Worm (Caenorhabditis elegans) whole organism, L1 larva: ENCODE data around the gene hsp-12.3.

ENCODE experiments used
- C16A3.4 ChIP-seq: fragments of 150-350 bp; optimal IDR thresholded peaks from 2 replicates; lab custom pipeline; 2014; ENCODE audit warnings: missing biosample characterization, missing genetic modification characterization
- F16B12.6 ChIP-seq: fragments of 150-350 bp; optimal IDR thresholded peaks from 2 replicates; lab custom pipeline; 2014; ENCODE audit warnings: missing biosample characterization, missing genetic modification characterization
- alr-1 ChIP-seq: fragments of 200-800 bp; sonication (Bioruptor generic); optimal IDR thresholded peaks from 2 replicates; lab custom pipeline; 2018; ENCODE audit warnings: borderline replicate concordance, mild to moderate bottlenecking, missing genetic modification characterization, missing compliant biosample characterization
- aly-2 ChIP-seq: fragments of 150-350 bp; optimal IDR thresholded peaks from 2 replicates; lab custom pipeline; 2014; ENCODE audit warnings: missing biosample characterization, missing genetic modification characterization
- ama-1 ChIP-seq: fragments of 150-350 bp; optimal IDR thresholded peaks from 2 replicates; lab custom pipeline; 2014
- blmp-1 ChIP-seq: fragments of 150-350 bp; optimal IDR thresholded peaks from 2 replicates; lab custom pipeline; 2014; ENCODE audit warnings: missing biosample characterization, missing genetic modification characterization
- ceh-82 ChIP-seq, 3 experiments: fragments of 150-350 bp in 1 of 3; sonication (generic microtip) in 2 of 3; optimal IDR thresholded peaks; 2 replicates each; lab custom pipeline; 2014 to 2017; ENCODE audit warnings: missing biosample characterization in 3 of 3, missing genetic modification characterization in 3 of 3
- dpl-1 ChIP-seq, 3 experiments: fragments of 150-350 bp in 2 of 3; sonication (generic microtip) in 1 of 3; optimal IDR thresholded peaks; 2 replicates each; lab custom pipeline; 2014 to 2017; ENCODE audit warnings: missing biosample characterization in 3 of 3, missing genetic modification characterization in 3 of 3, missing genetic modification reagents in 3 of 3
- dsc-1 ChIP-seq: sonication (generic microtip); optimal IDR thresholded peaks from 2 replicates; lab custom pipeline; 2016; ENCODE audit warnings: mild to moderate bottlenecking, missing genetic modification characterization, missing compliant biosample characterization
- efl-1 ChIP-seq, 4 experiments: fragments of 150-350 bp; optimal IDR thresholded peaks in 3 of 4; peaks in 1 of 4; 1 replicate in 1 of 4; 2 replicates in 3 of 4; lab custom pipeline; 2014; ENCODE audit warnings: missing biosample characterization in 2 of 4, missing genetic modification characterization in 2 of 4, missing genetic modification reagents in 2 of 4
- egl-13 ChIP-seq: sonication (generic microtip); optimal IDR thresholded peaks from 2 replicates; lab custom pipeline; 2016; ENCODE audit warnings: missing genotype, missing genetic modification reagents, missing genetic modification characterization, missing compliant biosample characterization
- egl-27 ChIP-seq, 2 experiments: fragments of 150-350 bp in 1 of 2; sonication (generic microtip); optimal IDR thresholded peaks; 3 replicates each; lab custom pipeline; 2017 to 2018; ENCODE audit warnings: missing biosample characterization in 2 of 2, missing genetic modification characterization in 2 of 2, missing genetic modification reagents in 2 of 2
- elt-3 ChIP-seq, 6 experiments: fragments of 150-350 bp in 1 of 6; sonication (generic microtip); optimal IDR thresholded peaks; 2 replicates each; lab custom pipeline; 2017 to 2018; ENCODE audit warnings: missing biosample characterization in 6 of 6, missing genetic modification characterization in 6 of 6, inconsistent platforms in 1 of 6
- grh-1 ChIP-seq: fragments of 200-800 bp; sonication (Bioruptor generic); IDR thresholded peaks from 2 replicates; pipeline ENCODE4 v1.3.6; 2022; ENCODE audit warnings: missing genetic modification reagents, missing genetic modification characterization, missing compliant biosample characterization
- hlh-4 ChIP-seq: sonication (generic microtip); optimal IDR thresholded peaks from 2 replicates; lab custom pipeline; 2016; ENCODE audit warnings: mild to moderate bottlenecking, missing genetic modification characterization, missing compliant biosample characterization
- hpl-2 ChIP-seq: fragments of 150-350 bp; optimal IDR thresholded peaks from 2 replicates; lab custom pipeline; 2014; ENCODE audit warnings: missing biosample characterization, missing genetic modification reagents, missing genetic modification characterization
- lin-14 ChIP-seq: fragments of 200-800 bp; sonication (Bioruptor generic); optimal IDR thresholded peaks from 2 replicates; lab custom pipeline; 2018; ENCODE audit warnings: mild to moderate bottlenecking, missing genetic modification characterization, moderate library complexity, missing compliant biosample characterization
- lin-15B ChIP-seq: fragments of 150-350 bp; sonication (generic microtip); optimal IDR thresholded peaks from 3 replicates; lab custom pipeline; 2014; ENCODE audit warnings: missing biosample characterization, missing genetic modification characterization
- lin-35 ChIP-seq, 2 experiments: fragments of 150-350 bp; optimal IDR thresholded peaks; 2 replicates each; lab custom pipeline; 2014; ENCODE audit warnings: missing biosample characterization in 2 of 2, missing genetic modification characterization in 2 of 2, missing genetic modification reagents in 2 of 2
- lsy-2 ChIP-seq, 2 experiments: fragments of 150-350 bp; optimal IDR thresholded peaks; 2 replicates each; lab custom pipeline; 2014; ENCODE audit warnings: missing biosample characterization in 2 of 2, missing genetic modification characterization in 2 of 2
- mab-9 ChIP-seq: fragments of 200-800 bp; sonication (Bioruptor generic); IDR thresholded peaks from 2 replicates; pipeline ENCODE4 v1.3.6; 2022; ENCODE audit warnings: missing genetic modification reagents, missing genetic modification characterization, missing compliant biosample characterization
- mdl-1 ChIP-seq, 2 experiments: fragments of 150-350 bp; optimal IDR thresholded peaks; 2 replicates each; lab custom pipeline; 2014 to 2017; ENCODE audit warnings: missing biosample characterization in 2 of 2, missing genetic modification characterization in 2 of 2, inconsistent platforms in 1 of 2
- mep-1 ChIP-seq: fragments of 150-350 bp; optimal IDR thresholded peaks from 2 replicates; lab custom pipeline; 2014; ENCODE audit warnings: missing biosample characterization, missing genetic modification characterization
- nhr-12 ChIP-seq: sonication (generic microtip); optimal IDR thresholded peaks from 2 replicates; lab custom pipeline; 2017; ENCODE audit warnings: missing biosample characterization, missing genetic modification characterization
- nhr-20 ChIP-seq: sonication (generic microtip); optimal IDR thresholded peaks from 2 replicates; lab custom pipeline; 2016; ENCODE audit warnings: mild to moderate bottlenecking, missing genetic modification characterization, missing compliant biosample characterization
- nhr-237 ChIP-seq: fragments of 150-350 bp; optimal IDR thresholded peaks from 2 replicates; lab custom pipeline; 2014; ENCODE audit warnings: missing biosample characterization, missing genetic modification characterization
- nhr-47 ChIP-seq: sonication (generic microtip); optimal IDR thresholded peaks from 2 replicates; lab custom pipeline; 2016; ENCODE audit warnings: mild to moderate bottlenecking, missing genetic modification characterization, moderate library complexity, missing compliant biosample characterization
- nhr-71 ChIP-seq: sonication (generic microtip); optimal IDR thresholded peaks from 2 replicates; lab custom pipeline; 2016; ENCODE audit warnings: mild to moderate bottlenecking, missing genetic modification characterization, moderate library complexity, missing compliant biosample characterization
- nhr-77 ChIP-seq: fragments of 150-350 bp; optimal IDR thresholded peaks from 2 replicates; lab custom pipeline; 2014; ENCODE audit warnings: missing biosample characterization, missing genetic modification characterization
- nhr-84 ChIP-seq: sonication (generic microtip); optimal IDR thresholded peaks from 2 replicates; lab custom pipeline; 2017; ENCODE audit warnings: missing biosample characterization, missing genetic modification characterization
- nhr-85 ChIP-seq: sonication (generic microtip); peaks from one replicate; lab custom pipeline; 2016; ENCODE audit warnings: missing genetic modification characterization, inconsistent platforms, missing compliant biosample characterization
- nhr-90 ChIP-seq: sonication (generic microtip); optimal IDR thresholded peaks from 2 replicates; lab custom pipeline; 2016; ENCODE audit warnings: mild to moderate bottlenecking, missing genetic modification characterization, missing compliant biosample characterization; ENCODE audit not compliant: poor library complexity
- pax-3 ChIP-seq: fragments of 200-800 bp; sonication (Bioruptor generic); optimal IDR thresholded peaks from 2 replicates; lab custom pipeline; 2018; ENCODE audit warnings: mild to moderate bottlenecking, missing genetic modification characterization, moderate library complexity, missing compliant biosample characterization
- pqm-1 ChIP-seq: sonication (generic microtip); optimal IDR thresholded peaks from 3 replicates; lab custom pipeline; 2017; ENCODE audit warnings: missing biosample characterization, missing genetic modification characterization
- rnt-1 ChIP-seq: sonication (generic microtip); optimal IDR thresholded peaks from 2 replicates; lab custom pipeline; 2016; ENCODE audit warnings: mild to moderate bottlenecking, missing genetic modification characterization, moderate library complexity, missing compliant biosample characterization
- skn-1 ChIP-seq: fragments of 150-350 bp; optimal IDR thresholded peaks from 2 replicates; lab custom pipeline; 2014; ENCODE audit warnings: missing biosample characterization, missing genetic modification characterization
- snpc-4 ChIP-seq: fragments of 150-350 bp; optimal IDR thresholded peaks from 2 replicates; lab custom pipeline; 2014; ENCODE audit warnings: missing biosample characterization, missing genetic modification characterization
- snu-23 ChIP-seq: sonication (generic microtip); optimal IDR thresholded peaks from 2 replicates; lab custom pipeline; 2016; ENCODE audit warnings: missing genetic modification characterization, missing compliant biosample characterization
- swsn-7 ChIP-seq: sonication (generic microtip); optimal IDR thresholded peaks from 2 replicates; lab custom pipeline; 2016; ENCODE audit warnings: missing genetic modification characterization, missing compliant biosample characterization
- tbx-2 ChIP-seq: sonication (generic microtip); optimal IDR thresholded peaks from 2 replicates; lab custom pipeline; 2016; ENCODE audit warnings: missing genetic modification characterization, missing compliant biosample characterization
- unc-130 ChIP-seq: fragments of 150-350 bp; optimal IDR thresholded peaks from 2 replicates; lab custom pipeline; 2017; ENCODE audit warnings: missing biosample characterization, missing genetic modification characterization, inconsistent platforms
- unc-62 ChIP-seq: fragments of 150-350 bp; optimal IDR thresholded peaks from 2 replicates; lab custom pipeline; 2014; ENCODE audit warnings: missing biosample characterization, missing genetic modification reagents, missing genetic modification characterization
- unc-86 ChIP-seq: sonication (generic microtip); optimal IDR thresholded peaks from 2 replicates; lab custom pipeline; 2016; ENCODE audit warnings: missing genetic modification characterization, missing compliant biosample characterization
- xbp-1 ChIP-seq: sonication (generic microtip); optimal IDR thresholded peaks from 2 replicates; lab custom pipeline; 2016; ENCODE audit warnings: missing genetic modification characterization, missing compliant biosample characterization
- zip-4 ChIP-seq: fragments of 200-800 bp; sonication (Bioruptor generic); optimal IDR thresholded peaks from 2 replicates; lab custom pipeline; 2018; ENCODE audit warnings: mild to moderate bottlenecking, missing genetic modification characterization, moderate library complexity, missing compliant biosample characterization

hsp-12.3 gene

DNA sequence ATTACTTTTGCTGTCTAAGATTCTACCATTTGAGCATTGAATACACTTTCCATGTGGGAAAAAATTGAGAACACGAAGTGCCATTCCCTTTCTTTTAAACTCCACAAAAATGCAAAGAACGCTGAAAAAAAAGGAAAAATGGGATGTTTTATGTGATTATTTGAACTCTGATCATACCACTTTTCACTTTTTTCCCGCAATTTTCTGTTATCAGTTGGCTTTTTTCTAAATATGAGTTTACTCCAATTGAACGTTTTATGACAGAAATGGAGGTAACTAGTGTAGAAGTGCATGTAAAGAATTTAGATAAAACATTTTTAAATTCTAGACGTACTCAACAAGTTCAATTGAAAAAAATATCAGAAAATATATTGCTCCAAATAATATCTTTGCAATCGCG lies 3.9 kb downstream of the hsp-12.3 start:
- TF ChIP-seq blmp-1 (peak; percentile 73), efl-1 (optimal IDR thresholded peaks at IDR 0.05; lab: Kevin White, UChicago) (no peak), efl-1 (GFP tag; optimal IDR thresholded peaks at IDR 0.05 in 1 of 2; lab: Kevin White, UChicago) (no peak)

DNA sequence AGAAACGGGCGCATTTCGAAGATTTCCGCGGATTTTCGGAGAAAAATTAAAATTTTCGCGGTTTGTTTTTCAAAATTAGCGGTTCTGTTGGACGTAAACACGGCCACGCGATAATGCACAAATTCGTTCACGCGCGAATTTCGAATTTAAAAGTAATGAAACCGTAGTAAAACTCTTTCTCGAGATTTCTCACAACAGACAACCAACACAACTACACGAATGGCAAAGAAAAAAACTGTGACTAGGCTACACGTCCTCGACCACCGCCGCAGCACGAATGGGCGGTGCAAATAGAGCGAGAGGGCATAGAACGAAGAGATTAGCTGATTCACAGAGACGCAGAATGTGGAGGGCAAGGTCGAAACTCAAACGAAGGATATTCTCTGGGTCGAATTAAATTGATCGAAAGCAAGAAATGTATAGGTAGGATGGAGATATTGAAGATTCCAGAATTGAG lies 4.4 kb downstream of the hsp-12.3 start, which contains the start of gene idh-1:
TSS of gene idh-1 (minus strand) at position 228 of the 457 bp plus-strand sequence.
- TF ChIP-seq F16B12.6 (tag; lab: Kevin White, UChicago) (peak; percentile 65), mep-1 (peak; percentile 74), ceh-82 (tag; optimal IDR thresholded peaks at IDR 0.05; lab: Kevin White, UChicago) (peak in 2 of 3 experiments; percentile 10 to 14), pax-3 (tag; lab: Kevin White, UChicago) (no peak), nhr-77 (tag; lab: Kevin White, UChicago) (no peak), dpl-1 (GFP tag; optimal IDR thresholded peaks at IDR 0.05; lab: Kevin White, UChicago) (peak; percentile 72 to 85 (median 74)), nhr-90 (peak; percentile 23), nhr-84 (tag; lab: Kevin White, UChicago) (no peak), efl-1 (optimal IDR thresholded peaks at IDR 0.05; lab: Kevin White, UChicago) (peak; percentile 80 to 88), efl-1 (GFP tag; optimal IDR thresholded peaks at IDR 0.05 in 1 of 2; lab: Kevin White, UChicago) (peak; percentile 87 to 98), tbx-2 (tag; lab: Kevin White, UChicago) (peak; percentile 16), aly-2 (no peak), mdl-1 (tag; optimal IDR thresholded peaks at IDR 0.05; lab: Kevin White, UChicago) (peak in 1 of 2 experiments; percentile 31), nhr-47 (tag; lab: Kevin White, UChicago) (peak; percentile 33), lin-15B (tag; lab: Kevin White, UChicago) (no peak), xbp-1 (peak; percentile 45), alr-1 (no peak), zip-4 (GFP tag; lab: Kevin White, UChicago) (no peak), hpl-2 (no peak), nhr-12 (tag; lab: Kevin White, UChicago) (no peak), elt-3 (tag; optimal IDR thresholded peaks at IDR 0.05; lab: Kevin White, UChicago) (peak in 2 of 6 experiments; percentile 20 to 66), unc-62 (GFP tag; lab: Kevin White, UChicago) (no peak), egl-27 (tag; optimal IDR thresholded peaks at IDR 0.05; lab: Kevin White, UChicago) (no peak), ama-1 (lab: Kevin White, UChicago) (peak; percentile 85), blmp-1 (peak; percentile 33), unc-86 (no peak), snpc-4 (tag; lab: Kevin White, UChicago) (peak; percentile 77), C16A3.4 (no peak), lin-14 (peak; percentile 90), egl-13 (tag; lab: Kevin White, UChicago) (no peak), lin-35 (GFP tag; optimal IDR thresholded peaks at IDR 0.05; lab: Kevin White, UChicago) (peak; percentile 61 to 88), mab-9 (GFP tag; lab: Robert Waterston, UW) (0 out of 2 replicates have a peak, but pooled peaks have one; percentile 18), lsy-2 (tag; optimal IDR thresholded peaks at IDR 0.05; lab: Kevin White, UChicago) (peak; percentile 32 to 42), swsn-7 (tag; lab: Kevin White, UChicago) (peak; percentile 13), nhr-237 (tag; lab: Kevin White, UChicago) (peak; percentile 25), unc-130 (no peak), nhr-85 (peak; percentile 81), nhr-20 (tag; lab: Kevin White, UChicago) (peak; percentile 69), rnt-1 (tag; lab: Kevin White, UChicago) (peak; percentile 59), skn-1 (tag; lab: Kevin White, UChicago) (peak; percentile 12), grh-1 (GFP tag; lab: Robert Waterston, UW) (peak; percentile 23; the same call in 1 of the 2 replicates), snu-23 (peak; percentile 70), pqm-1 (no peak), nhr-71 (tag; lab: Kevin White, UChicago) (peak; percentile 75), hlh-4 (tag; lab: Kevin White, UChicago) (no peak), dsc-1 (tag; lab: Kevin White, UChicago) (peak; percentile 4)
